Worm (Caenorhabditis elegans) whole organism, L1 larva: Measurements from ENCODE around the gene fbxa-152.

Source experiments
- C16A3.4 ChIP-seq: fragments of 150-350 bp; optimal IDR thresholded peaks from 2 replicates; lab custom pipeline; 2014; ENCODE audit warnings: missing biosample characterization, missing genetic modification characterization
- F16B12.6 ChIP-seq: fragments of 150-350 bp; optimal IDR thresholded peaks from 2 replicates; lab custom pipeline; 2014; ENCODE audit warnings: missing biosample characterization, missing genetic modification characterization
- aha-1 ChIP-seq: fragments of 150-350 bp; optimal IDR thresholded peaks from 2 replicates; lab custom pipeline; 2014; ENCODE audit warnings: missing biosample characterization, missing genetic modification characterization
- ceh-8 ChIP-seq: fragments of 200-800 bp; sonication (Bioruptor generic); optimal IDR thresholded peaks from 2 replicates; lab custom pipeline; 2018; ENCODE audit warnings: mild to moderate bottlenecking, missing genetic modification characterization, moderate library complexity, missing compliant biosample characterization
- ceh-82 ChIP-seq, 3 experiments: fragments of 150-350 bp in 1 of 3; sonication (generic microtip) in 2 of 3; optimal IDR thresholded peaks; 2 replicates each; lab custom pipeline; 2014 to 2017; ENCODE audit warnings: missing biosample characterization in 3 of 3, missing genetic modification characterization in 3 of 3
- ceh-88 ChIP-seq: fragments of 200-800 bp; sonication (Bioruptor generic); IDR thresholded peaks from 2 replicates; pipeline ENCODE4 v1.3.6; 2022; ENCODE audit warnings: missing genetic modification characterization, missing compliant biosample characterization
- dpl-1 ChIP-seq, 3 experiments: fragments of 150-350 bp in 2 of 3; sonication (generic microtip) in 1 of 3; optimal IDR thresholded peaks; 2 replicates each; lab custom pipeline; 2014 to 2017; ENCODE audit warnings: missing biosample characterization in 3 of 3, missing genetic modification characterization in 3 of 3, missing genetic modification reagents in 3 of 3
- dsc-1 ChIP-seq: sonication (generic microtip); optimal IDR thresholded peaks from 2 replicates; lab custom pipeline; 2016; ENCODE audit warnings: mild to moderate bottlenecking, missing genetic modification characterization, missing compliant biosample characterization
- efl-1 ChIP-seq, 4 experiments: fragments of 150-350 bp; optimal IDR thresholded peaks in 3 of 4; peaks in 1 of 4; 1 replicate in 1 of 4; 2 replicates in 3 of 4; lab custom pipeline; 2014; ENCODE audit warnings: missing biosample characterization in 2 of 4, missing genetic modification characterization in 2 of 4, missing genetic modification reagents in 2 of 4
- elt-2 ChIP-seq: sonication (generic microtip); optimal IDR thresholded peaks from 2 replicates; lab custom pipeline; 2016; ENCODE audit warnings: missing genetic modification characterization, mild to moderate bottlenecking, inconsistent platforms, missing compliant biosample characterization, missing genetic modification reagents
- elt-3 ChIP-seq, 6 experiments: fragments of 150-350 bp in 1 of 6; sonication (generic microtip); optimal IDR thresholded peaks; 2 replicates each; lab custom pipeline; 2017 to 2018; ENCODE audit warnings: missing biosample characterization in 6 of 6, missing genetic modification characterization in 6 of 6, inconsistent platforms in 1 of 6
- ets-5 ChIP-seq: fragments of 200-800 bp; sonication (Bioruptor generic); IDR thresholded peaks from 2 replicates; pipeline ENCODE4 v1.3.6; 2022; ENCODE audit warnings: missing genetic modification characterization, missing compliant biosample characterization
- fkh-10 ChIP-seq: sonication (generic microtip); optimal IDR thresholded peaks from 2 replicates; lab custom pipeline; 2017; ENCODE audit warnings: missing biosample characterization, missing genetic modification reagents, missing genetic modification characterization
- fkh-4 ChIP-seq: sonication (generic microtip); optimal IDR thresholded peaks from 2 replicates; lab custom pipeline; 2016; ENCODE audit warnings: missing compliant biosample characterization, missing genetic modification characterization, borderline replicate concordance
- fkh-8 ChIP-seq: sonication (generic microtip); optimal IDR thresholded peaks from 2 replicates; lab custom pipeline; 2016; ENCODE audit warnings: mild to moderate bottlenecking, missing genetic modification characterization, missing compliant biosample characterization
- grh-1 ChIP-seq: fragments of 200-800 bp; sonication (Bioruptor generic); IDR thresholded peaks from 2 replicates; pipeline ENCODE4 v1.3.6; 2022; ENCODE audit warnings: missing genetic modification reagents, missing genetic modification characterization, missing compliant biosample characterization
- hlh-4 ChIP-seq: sonication (generic microtip); optimal IDR thresholded peaks from 2 replicates; lab custom pipeline; 2016; ENCODE audit warnings: mild to moderate bottlenecking, missing genetic modification characterization, missing compliant biosample characterization
- hpl-2 ChIP-seq: fragments of 150-350 bp; optimal IDR thresholded peaks from 2 replicates; lab custom pipeline; 2014; ENCODE audit warnings: missing biosample characterization, missing genetic modification reagents, missing genetic modification characterization
- irx-1 ChIP-seq: sonication (generic microtip); optimal IDR thresholded peaks from 2 replicates; lab custom pipeline; 2016; ENCODE audit warnings: missing genetic modification characterization, missing compliant biosample characterization
- isw-1 ChIP-seq: fragments of 200-800 bp; sonication (Bioruptor generic); IDR thresholded peaks from 2 replicates; pipeline ENCODE4 v1.3.6; 2022; ENCODE audit warnings: missing genetic modification characterization, missing compliant biosample characterization
- lin-13 ChIP-seq: fragments of 150-350 bp; optimal IDR thresholded peaks from 2 replicates; lab custom pipeline; 2014; ENCODE audit warnings: missing biosample characterization, missing genetic modification reagents, missing genetic modification characterization
- lin-14 ChIP-seq: fragments of 200-800 bp; sonication (Bioruptor generic); optimal IDR thresholded peaks from 2 replicates; lab custom pipeline; 2018; ENCODE audit warnings: mild to moderate bottlenecking, missing genetic modification characterization, moderate library complexity, missing compliant biosample characterization
- lin-15B ChIP-seq: fragments of 150-350 bp; sonication (generic microtip); optimal IDR thresholded peaks from 3 replicates; lab custom pipeline; 2014; ENCODE audit warnings: missing biosample characterization, missing genetic modification characterization
- lin-35 ChIP-seq, 2 experiments: fragments of 150-350 bp; optimal IDR thresholded peaks; 2 replicates each; lab custom pipeline; 2014; ENCODE audit warnings: missing biosample characterization in 2 of 2, missing genetic modification characterization in 2 of 2, missing genetic modification reagents in 2 of 2
- lir-3 ChIP-seq: sonication (generic microtip); optimal IDR thresholded peaks from 2 replicates; lab custom pipeline; 2016; ENCODE audit warnings: mild to moderate bottlenecking, missing genetic modification characterization, moderate library complexity, missing compliant biosample characterization; ENCODE audit not compliant: poor library complexity
- lsy-2 ChIP-seq, 2 experiments: fragments of 150-350 bp; optimal IDR thresholded peaks; 2 replicates each; lab custom pipeline; 2014; ENCODE audit warnings: missing biosample characterization in 2 of 2, missing genetic modification characterization in 2 of 2
- mdl-1 ChIP-seq, 2 experiments: fragments of 150-350 bp; optimal IDR thresholded peaks; 2 replicates each; lab custom pipeline; 2014 to 2017; ENCODE audit warnings: missing biosample characterization in 2 of 2, missing genetic modification characterization in 2 of 2, inconsistent platforms in 1 of 2
- mef-2 ChIP-seq: fragments of 150-350 bp; optimal IDR thresholded peaks from 2 replicates; lab custom pipeline; 2014; ENCODE audit warnings: missing biosample characterization, missing genetic modification characterization
- mep-1 ChIP-seq: fragments of 150-350 bp; optimal IDR thresholded peaks from 2 replicates; lab custom pipeline; 2014; ENCODE audit warnings: missing biosample characterization, missing genetic modification characterization
- nhr-11 ChIP-seq: fragments of 150-350 bp; optimal IDR thresholded peaks from 2 replicates; lab custom pipeline; 2014; ENCODE audit warnings: missing biosample characterization, missing genetic modification characterization
- nhr-12 ChIP-seq: sonication (generic microtip); optimal IDR thresholded peaks from 2 replicates; lab custom pipeline; 2017; ENCODE audit warnings: missing biosample characterization, missing genetic modification characterization
- nhr-19 ChIP-seq: fragments of 200-800 bp; sonication (Bioruptor generic); conservative IDR thresholded peaks from 2 replicates; pipeline ENCODE4 v1.3.6; 2022; ENCODE audit warnings: missing genetic modification characterization, missing compliant biosample characterization
- nhr-20 ChIP-seq: sonication (generic microtip); optimal IDR thresholded peaks from 2 replicates; lab custom pipeline; 2016; ENCODE audit warnings: mild to moderate bottlenecking, missing genetic modification characterization, missing compliant biosample characterization
- nhr-237 ChIP-seq: fragments of 150-350 bp; optimal IDR thresholded peaks from 2 replicates; lab custom pipeline; 2014; ENCODE audit warnings: missing biosample characterization, missing genetic modification characterization
- nhr-47 ChIP-seq: sonication (generic microtip); optimal IDR thresholded peaks from 2 replicates; lab custom pipeline; 2016; ENCODE audit warnings: mild to moderate bottlenecking, missing genetic modification characterization, moderate library complexity, missing compliant biosample characterization
- nhr-71 ChIP-seq: sonication (generic microtip); optimal IDR thresholded peaks from 2 replicates; lab custom pipeline; 2016; ENCODE audit warnings: mild to moderate bottlenecking, missing genetic modification characterization, moderate library complexity, missing compliant biosample characterization
- nhr-76 ChIP-seq: sonication (generic microtip); optimal IDR thresholded peaks from 2 replicates; lab custom pipeline; 2017; ENCODE audit warnings: missing biosample characterization, missing genetic modification characterization
- nhr-77 ChIP-seq: fragments of 150-350 bp; optimal IDR thresholded peaks from 2 replicates; lab custom pipeline; 2014; ENCODE audit warnings: missing biosample characterization, missing genetic modification characterization
- nhr-90 ChIP-seq: sonication (generic microtip); optimal IDR thresholded peaks from 2 replicates; lab custom pipeline; 2016; ENCODE audit warnings: mild to moderate bottlenecking, missing genetic modification characterization, missing compliant biosample characterization; ENCODE audit not compliant: poor library complexity
- pqm-1 ChIP-seq: sonication (generic microtip); optimal IDR thresholded peaks from 3 replicates; lab custom pipeline; 2017; ENCODE audit warnings: missing biosample characterization, missing genetic modification characterization
- rnt-1 ChIP-seq: sonication (generic microtip); optimal IDR thresholded peaks from 2 replicates; lab custom pipeline; 2016; ENCODE audit warnings: mild to moderate bottlenecking, missing genetic modification characterization, moderate library complexity, missing compliant biosample characterization
- skn-1 ChIP-seq: fragments of 150-350 bp; optimal IDR thresholded peaks from 2 replicates; lab custom pipeline; 2014; ENCODE audit warnings: missing biosample characterization, missing genetic modification characterization
- snpc-4 ChIP-seq: fragments of 150-350 bp; optimal IDR thresholded peaks from 2 replicates; lab custom pipeline; 2014; ENCODE audit warnings: missing biosample characterization, missing genetic modification characterization
- snu-23 ChIP-seq: sonication (generic microtip); optimal IDR thresholded peaks from 2 replicates; lab custom pipeline; 2016; ENCODE audit warnings: missing genetic modification characterization, missing compliant biosample characterization
- sup-37 ChIP-seq: fragments of 200-800 bp; sonication (Bioruptor generic); optimal IDR thresholded peaks from 2 replicates; lab custom pipeline; 2018; ENCODE audit warnings: mild to moderate bottlenecking, missing genetic modification characterization, missing compliant biosample characterization
- swsn-7 ChIP-seq: sonication (generic microtip); optimal IDR thresholded peaks from 2 replicates; lab custom pipeline; 2016; ENCODE audit warnings: missing genetic modification characterization, missing compliant biosample characterization
- tbx-2 ChIP-seq: sonication (generic microtip); optimal IDR thresholded peaks from 2 replicates; lab custom pipeline; 2016; ENCODE audit warnings: missing genetic modification characterization, missing compliant biosample characterization
- tlp-1 ChIP-seq: fragments of 150-350 bp; optimal IDR thresholded peaks from 2 replicates; lab custom pipeline; 2014; ENCODE audit warnings: missing biosample characterization, missing genetic modification characterization
- unc-86 ChIP-seq: sonication (generic microtip); optimal IDR thresholded peaks from 2 replicates; lab custom pipeline; 2016; ENCODE audit warnings: missing genetic modification characterization, missing compliant biosample characterization
- unc-98 ChIP-seq: fragments of 200-800 bp; sonication (Bioruptor generic); IDR thresholded peaks from 2 replicates; pipeline ENCODE4 v1.3.6; 2022; ENCODE audit warnings: missing genetic modification characterization, missing compliant biosample characterization
- xbp-1 ChIP-seq: sonication (generic microtip); optimal IDR thresholded peaks from 2 replicates; lab custom pipeline; 2016; ENCODE audit warnings: missing genetic modification characterization, missing compliant biosample characterization
- zag-1 ChIP-seq: fragments of 150-350 bp; optimal IDR thresholded peaks from 2 replicates; lab custom pipeline; 2014; ENCODE audit warnings: missing biosample characterization, missing genetic modification characterization
- zip-4 ChIP-seq: fragments of 200-800 bp; sonication (Bioruptor generic); optimal IDR thresholded peaks from 2 replicates; lab custom pipeline; 2018; ENCODE audit warnings: mild to moderate bottlenecking, missing genetic modification characterization, moderate library complexity, missing compliant biosample characterization

fbxa-152 gene

ce11 chrV:15551642-15552041 is 50.5 kb downstream of the fbxa-152 start:
- peak; percentile 16 to 57 for TF ChIP-seq lsy-2 (tag; optimal IDR thresholded peaks at IDR 0.05; lab: Kevin White, UChicago)
- no peak for TF ChIP-seq nhr-76 (tag; lab: Kevin White, UChicago)
- TF ChIP-seq dpl-1 (GFP tag; optimal IDR thresholded peaks at IDR 0.05; lab: Kevin White, UChicago), result peak in 2 of 3 experiments; percentile 5 to 37
- peak; percentile 44 for TF ChIP-seq nhr-20 (tag; lab: Kevin White, UChicago)
- no peak for TF ChIP-seq nhr-11
- no peak for TF ChIP-seq ceh-88 (GFP tag; lab: Robert Waterston, UW)
- no peak for TF ChIP-seq ceh-8
- TF ChIP-seq fkh-4 (tag; lab: Kevin White, UChicago), result no peak
- peak; percentile 54 for TF ChIP-seq fkh-8 (tag; lab: Kevin White, UChicago)
- peak; percentile 3 for TF ChIP-seq nhr-77 (tag; lab: Kevin White, UChicago)
- TF ChIP-seq elt-3 (tag; optimal IDR thresholded peaks at IDR 0.05; lab: Kevin White, UChicago), result peak in 1 of 6 experiments; percentile 30
- peak; percentile 51 for TF ChIP-seq swsn-7
- TF ChIP-seq ets-5, result no peak
- TF ChIP-seq fkh-10, result no peak
- no peak for TF ChIP-seq zag-1 (tag; lab: Kevin White, UChicago)
- TF ChIP-seq lin-35 (GFP tag; optimal IDR thresholded peaks at IDR 0.05; lab: Kevin White, UChicago), result peak; percentile 30 to 70
- peak; percentile 67 for TF ChIP-seq snu-23 (GFP tag; lab: Kevin White, UChicago)
- peak; percentile 20 for TF ChIP-seq lin-13
- TF ChIP-seq hlh-4, result no peak
- peak; percentile 40 for TF ChIP-seq lin-14 (GFP tag; lab: Kevin White, UChicago)
- peak; percentile 66 for TF ChIP-seq rnt-1 (tag; lab: Kevin White, UChicago)
- no peak for TF ChIP-seq isw-1 (GFP tag; lab: Robert Waterston, UW)
- no peak for TF ChIP-seq tlp-1 (tag; lab: Kevin White, UChicago)
- TF ChIP-seq nhr-90 (tag; lab: Kevin White, UChicago), result peak; percentile 17
- no peak for TF ChIP-seq hpl-2
- no peak for TF ChIP-seq nhr-12 (tag; lab: Kevin White, UChicago)
- peak; percentile 43 for TF ChIP-seq dsc-1
- peak; percentile 33; the same call in 1 of the 2 replicates for TF ChIP-seq unc-98
- TF ChIP-seq pqm-1 (tag; lab: Kevin White, UChicago), result no peak
- peak; percentile 62 for TF ChIP-seq nhr-47 (tag; lab: Kevin White, UChicago)
- TF ChIP-seq tbx-2 (tag; lab: Kevin White, UChicago), result peak; percentile 32
- no peak for TF ChIP-seq lin-15B (tag; lab: Kevin White, UChicago)
- peak; percentile 67 for TF ChIP-seq nhr-19 (GFP tag; lab: Robert Waterston, UW)
- TF ChIP-seq efl-1 (optimal IDR thresholded peaks at IDR 0.05; lab: Kevin White, UChicago), result peak; percentile 33 to 53
- TF ChIP-seq efl-1 (GFP tag; optimal IDR thresholded peaks at IDR 0.05 in 1 of 2; lab: Kevin White, UChicago), result peak; percentile 46 to 94
- peak; percentile 28 for TF ChIP-seq mep-1 (tag; lab: Kevin White, UChicago)
- TF ChIP-seq nhr-237 (tag; lab: Kevin White, UChicago), result no peak
- peak in 2 of 3 experiments; percentile 13 to 74 for TF ChIP-seq ceh-82 (tag; optimal IDR thresholded peaks at IDR 0.05; lab: Kevin White, UChicago)
- TF ChIP-seq sup-37 (GFP tag; lab: Kevin White, UChicago), result no peak
- TF ChIP-seq elt-2 (tag; lab: Kevin White, UChicago), result no peak
- peak; percentile 35 for TF ChIP-seq C16A3.4 (tag; lab: Kevin White, UChicago)
- no peak for TF ChIP-seq zip-4 (GFP tag; lab: Kevin White, UChicago)
- TF ChIP-seq xbp-1 (tag; lab: Kevin White, UChicago), result peak; percentile 27
- TF ChIP-seq skn-1, result peak; percentile 46
- TF ChIP-seq grh-1 (GFP tag; lab: Robert Waterston, UW), result no peak
- peak; percentile 19 for TF ChIP-seq unc-86
- TF ChIP-seq nhr-71 (tag; lab: Kevin White, UChicago), result peak; percentile 56
- TF ChIP-seq irx-1 (tag; lab: Kevin White, UChicago), result peak; percentile 8
- TF ChIP-seq mdl-1 (tag; optimal IDR thresholded peaks at IDR 0.05; lab: Kevin White, UChicago), result peak in 1 of 2 experiments; percentile 65
- peak; percentile 24 for TF ChIP-seq lir-3 (tag; lab: Kevin White, UChicago)
- peak; percentile 7 for TF ChIP-seq snpc-4 (tag; lab: Kevin White, UChicago)
- no peak for TF ChIP-seq aha-1 (tag; lab: Kevin White, UChicago)
- TF ChIP-seq mef-2 (tag; lab: Kevin White, UChicago), result no peak
- TF ChIP-seq F16B12.6, result no peak
